Worm (Caenorhabditis elegans) whole organism, L4 larva: Measurements from ENCODE around the gene R07H5.11.

Experiments used
- daf-19 ChIP-seq: fragments of 200-800 bp; sonication (Bioruptor generic); conservative IDR thresholded peaks from 2 replicates; pipeline ENCODE4 v1.3.6; 2022; ENCODE audit warnings: missing genetic modification characterization, missing compliant biosample characterization
- lin-39 ChIP-seq: fragments of 150-350 bp; optimal IDR thresholded peaks from 2 replicates; lab custom pipeline; 2014; ENCODE audit warnings: missing biosample characterization, missing genetic modification reagents, missing genetic modification characterization
- mdl-1 ChIP-seq, 2 experiments: fragments of 150-350 bp in 1 of 2; sonication (generic microtip) in 1 of 2; optimal IDR thresholded peaks; 2 replicates each; lab custom pipeline; 2014 to 2017; ENCODE audit warnings: missing biosample characterization in 2 of 2, missing genetic modification characterization in 2 of 2
- set-16 ChIP-seq: fragments of 200-800 bp; sonication (Bioruptor generic); IDR thresholded peaks from 2 replicates; pipeline ENCODE4 v1.3.6; 2022; ENCODE audit warnings: missing genetic modification reagents, missing genetic modification characterization, missing compliant biosample characterization
- zag-1 ChIP-seq: fragments of 150-350 bp; optimal IDR thresholded peaks from 2 replicates; lab custom pipeline; 2014; ENCODE audit warnings: missing biosample characterization, missing genetic modification characterization
- ztf-11 ChIP-seq: fragments of 150-350 bp; optimal IDR thresholded peaks from 2 replicates; lab custom pipeline; 2014; ENCODE audit warnings: missing biosample characterization, missing genetic modification characterization

DNA sequence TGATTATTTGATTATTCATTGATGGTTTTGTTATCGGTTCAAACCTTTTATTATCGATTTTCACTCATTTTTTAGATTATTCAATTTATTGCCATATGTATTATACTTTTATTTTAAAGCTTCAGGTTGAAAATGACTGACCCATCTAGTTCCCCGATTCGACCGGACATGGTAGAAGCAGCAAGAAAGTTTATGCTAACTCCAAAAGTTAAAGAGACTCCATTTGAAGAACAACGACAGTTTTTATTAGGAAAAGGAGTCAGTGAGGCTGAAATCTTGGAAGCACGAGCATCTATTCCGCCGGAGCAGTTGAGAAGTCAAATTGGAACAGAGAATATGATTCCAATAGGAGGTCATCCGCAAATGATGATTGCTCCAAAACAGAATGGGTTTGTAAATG, 19.6 kb upstream of the R07H5.11 start, which contains the start of gene prx-14:
- TF ChIP-seq daf-19 = no peak
- TF ChIP-seq mdl-1 (tag; optimal IDR thresholded peaks at IDR 0.05; lab: Kevin White, UChicago) = no peak
- TF ChIP-seq set-16 (GFP tag; lab: Robert Waterston, UW) = no peak
- TF ChIP-seq ztf-11 (tag; lab: Kevin White, UChicago) = no peak
- no peak for TF ChIP-seq zag-1 (tag; lab: Kevin White, UChicago)
- TF ChIP-seq lin-39 (tag; lab: Kevin White, UChicago) = no peak
